Worm (Caenorhabditis elegans): ENCODE results near the gene dyf-18.

ce11 chrIV:11842121-11842520, 41.1 kb upstream of the dyf-18 start, which contains the start of gene F38H4.3:
- TF ChIP-seq rnt-1 (tag; optimal IDR thresholded peaks at IDR 0.05) (no peak), ama-1 (optimal IDR thresholded peaks at IDR 0.05) (no peak), hlh-30 (tag; optimal IDR thresholded peaks at IDR 0.05; ENCODE audit: insufficient read depth) (no peak), ceh-18 (tag; optimal IDR thresholded peaks at IDR 0.05) (no peak), F13H6.1 (tag; optimal IDR thresholded peaks at IDR 0.05) (no peak), nhr-11 (tag; optimal IDR thresholded peaks at IDR 0.05) (no peak), elt-2 (tag; optimal IDR thresholded peaks at IDR 0.05) (no peak), npax-4 (tag; optimal IDR thresholded peaks at IDR 0.05) (no peak), fkh-10 (GFP tag; optimal IDR thresholded peaks at IDR 0.05) (no peak), pqm-1 (tag; optimal IDR thresholded peaks at IDR 0.05) (no peak), hlh-15 (tag; optimal IDR thresholded peaks at IDR 0.05) (no peak), nhr-232 (tag; optimal IDR thresholded peaks at IDR 0.05) (no peak), sdc-2 (tag; optimal IDR thresholded peaks at IDR 0.05) (no peak)
